Worm (Caenorhabditis elegans) whole organism, L3 larva: ENCODE results near the gene F40G9.12.

Experiments used
- R02D3.7 ChIP-seq: fragments of 150-350 bp; optimal IDR thresholded peaks from 2 replicates; lab custom pipeline; 2014; ENCODE audit warnings: missing biosample characterization, missing genetic modification characterization
- aly-2 ChIP-seq: fragments of 150-350 bp; optimal IDR thresholded peaks from 2 replicates; lab custom pipeline; 2014; ENCODE audit warnings: missing biosample characterization, missing genetic modification characterization
- ceh-28 ChIP-seq: fragments of 150-350 bp; optimal IDR thresholded peaks from 2 replicates; lab custom pipeline; 2014; ENCODE audit warnings: missing biosample characterization, missing genetic modification reagents, missing genetic modification characterization
- ceh-9 ChIP-seq: sonication (generic microtip); optimal IDR thresholded peaks from 2 replicates; lab custom pipeline; 2018; ENCODE audit warnings: missing biosample characterization, missing genetic modification characterization
- daf-12 ChIP-seq: fragments of 150-350 bp; optimal IDR thresholded peaks from 2 replicates; lab custom pipeline; 2014; ENCODE audit warnings: missing biosample characterization, missing genetic modification reagents, missing genetic modification characterization
- egl-27 ChIP-seq: sonication (generic microtip); optimal IDR thresholded peaks from 4 replicates; lab custom pipeline; 2017; ENCODE audit warnings: missing biosample characterization, missing genetic modification reagents, missing genetic modification characterization
- egl-5 ChIP-seq: fragments of 150-350 bp; optimal IDR thresholded peaks from 2 replicates; lab custom pipeline; 2017; ENCODE audit warnings: missing biosample characterization, missing genetic modification reagents, missing genetic modification characterization, inconsistent platforms
- elt-1 ChIP-seq: fragments of 150-350 bp; optimal IDR thresholded peaks from 2 replicates; lab custom pipeline; 2014; ENCODE audit warnings: missing biosample characterization, missing genetic modification characterization
- elt-2 ChIP-seq: sonication (generic microtip); optimal IDR thresholded peaks from 2 replicates; lab custom pipeline; 2016; ENCODE audit warnings: missing genetic modification reagents, mild to moderate bottlenecking, missing genetic modification characterization, missing compliant biosample characterization
- elt-3 ChIP-seq, 3 experiments: fragments of 150-350 bp in 1 of 3; sonication (generic microtip) in 2 of 3; optimal IDR thresholded peaks; 2 replicates in 2 of 3; 4 replicates in 1 of 3; lab custom pipeline; 2014 to 2017; ENCODE audit warnings: missing biosample characterization in 3 of 3, missing genetic modification characterization in 3 of 3
- fkh-10 ChIP-seq: sonication (generic microtip); optimal IDR thresholded peaks from 2 replicates; lab custom pipeline; 2017; ENCODE audit warnings: missing biosample characterization, missing genetic modification reagents, missing genetic modification characterization
- hmg-11 ChIP-seq: sonication (generic microtip); optimal IDR thresholded peaks from 2 replicates; lab custom pipeline; 2016; ENCODE audit warnings: missing genetic modification characterization, missing compliant biosample characterization
- jun-1 ChIP-seq: fragments of 150-350 bp; optimal IDR thresholded peaks from 2 replicates; lab custom pipeline; 2014; ENCODE audit warnings: missing biosample characterization, missing genetic modification reagents, missing genetic modification characterization
- lin-15B ChIP-seq: fragments of 150-350 bp; optimal IDR thresholded peaks from 2 replicates; lab custom pipeline; 2014; ENCODE audit warnings: missing biosample characterization, missing genetic modification characterization
- lin-39 ChIP-seq: fragments of 150-350 bp; optimal IDR thresholded peaks from 2 replicates; lab custom pipeline; 2018; ENCODE audit warnings: missing biosample characterization, missing genetic modification reagents, missing genetic modification characterization
- lsy-12 ChIP-seq: sonication (generic microtip); optimal IDR thresholded peaks from 2 replicates; lab custom pipeline; 2016; ENCODE audit warnings: mild to moderate bottlenecking, missing genetic modification characterization, missing compliant biosample characterization
- mdl-1 ChIP-seq: fragments of 150-350 bp; optimal IDR thresholded peaks from 2 replicates; lab custom pipeline; 2014; ENCODE audit warnings: missing biosample characterization, missing genetic modification characterization
- mml-1 ChIP-seq: fragments of 150-350 bp; sonication (generic microtip); optimal IDR thresholded peaks from 3 replicates; lab custom pipeline; 2014; ENCODE audit warnings: missing biosample characterization, missing genetic modification characterization
- nfya-1 ChIP-seq: sonication (generic microtip); optimal IDR thresholded peaks from 2 replicates; lab custom pipeline; 2017; ENCODE audit warnings: missing genetic modification characterization, mild to moderate bottlenecking, missing compliant biosample characterization, antibody characterized with exemption, moderate library complexity; ENCODE audit not compliant: insufficient read depth
- nhr-11 ChIP-seq: fragments of 150-350 bp; optimal IDR thresholded peaks from 2 replicates; lab custom pipeline; 2014; ENCODE audit warnings: missing biosample characterization, missing genetic modification characterization
- nhr-12 ChIP-seq: fragments of 150-350 bp; optimal IDR thresholded peaks from 2 replicates; lab custom pipeline; 2014; ENCODE audit warnings: missing biosample characterization, missing genetic modification characterization
- nhr-237 ChIP-seq: fragments of 150-350 bp; optimal IDR thresholded peaks from 2 replicates; lab custom pipeline; 2014; ENCODE audit warnings: missing biosample characterization, missing genetic modification characterization
- nhr-43 ChIP-seq: sonication (generic microtip); optimal IDR thresholded peaks from 2 replicates; lab custom pipeline; 2016; ENCODE audit warnings: mild to moderate bottlenecking, missing genetic modification characterization, missing compliant biosample characterization; ENCODE audit not compliant: poor library complexity, severe bottlenecking
- nhr-67 ChIP-seq: fragments of 150-350 bp; optimal IDR thresholded peaks from 2 replicates; lab custom pipeline; 2014; ENCODE audit warnings: missing biosample characterization, missing genetic modification characterization
- nhr-76 ChIP-seq: fragments of 150-350 bp; sonication (generic microtip); optimal IDR thresholded peaks from 5 replicates; lab custom pipeline; 2014; ENCODE audit warnings: missing biosample characterization, missing genetic modification characterization
- nhr-77 ChIP-seq: fragments of 150-350 bp; optimal IDR thresholded peaks from 2 replicates; lab custom pipeline; 2014; ENCODE audit warnings: missing biosample characterization, missing genetic modification characterization
- pha-4 ChIP-seq: fragments of 150-350 bp; optimal IDR thresholded peaks from 2 replicates; lab custom pipeline; 2014; ENCODE audit warnings: missing biosample characterization, missing genetic modification reagents, missing genetic modification characterization
- pqm-1 ChIP-seq: fragments of 150-350 bp; optimal IDR thresholded peaks from 2 replicates; lab custom pipeline; 2017; ENCODE audit warnings: missing biosample characterization, missing genetic modification characterization, inconsistent platforms
- skn-1 ChIP-seq: fragments of 150-350 bp; optimal IDR thresholded peaks from 2 replicates; lab custom pipeline; 2014; ENCODE audit warnings: missing biosample characterization, missing genetic modification characterization
- snpc-4 ChIP-seq: fragments of 150-350 bp; optimal IDR thresholded peaks from 2 replicates; lab custom pipeline; 2014; ENCODE audit warnings: missing biosample characterization, missing genetic modification characterization
- tbx-2 ChIP-seq: sonication (generic microtip); optimal IDR thresholded peaks from 2 replicates; lab custom pipeline; 2016; ENCODE audit warnings: mild to moderate bottlenecking, missing genetic modification characterization, missing compliant biosample characterization
- unc-62 ChIP-seq: fragments of 150-350 bp; sonication (generic microtip); optimal IDR thresholded peaks from 4 replicates; lab custom pipeline; 2014; ENCODE audit warnings: missing biosample characterization, missing genetic modification reagents, missing genetic modification characterization
- zag-1 ChIP-seq: fragments of 150-350 bp; optimal IDR thresholded peaks from 2 replicates; lab custom pipeline; 2014; ENCODE audit warnings: missing biosample characterization, missing genetic modification characterization
- ztf-11 ChIP-seq: fragments of 150-350 bp; optimal IDR thresholded peaks from 2 replicates; lab custom pipeline; 2014; ENCODE audit warnings: missing biosample characterization, missing genetic modification characterization
- ztf-4 ChIP-seq: fragments of 150-350 bp; optimal IDR thresholded peaks from 2 replicates; lab custom pipeline; 2014; ENCODE audit warnings: missing biosample characterization, missing genetic modification characterization

F40G9.12 gene

DNA sequence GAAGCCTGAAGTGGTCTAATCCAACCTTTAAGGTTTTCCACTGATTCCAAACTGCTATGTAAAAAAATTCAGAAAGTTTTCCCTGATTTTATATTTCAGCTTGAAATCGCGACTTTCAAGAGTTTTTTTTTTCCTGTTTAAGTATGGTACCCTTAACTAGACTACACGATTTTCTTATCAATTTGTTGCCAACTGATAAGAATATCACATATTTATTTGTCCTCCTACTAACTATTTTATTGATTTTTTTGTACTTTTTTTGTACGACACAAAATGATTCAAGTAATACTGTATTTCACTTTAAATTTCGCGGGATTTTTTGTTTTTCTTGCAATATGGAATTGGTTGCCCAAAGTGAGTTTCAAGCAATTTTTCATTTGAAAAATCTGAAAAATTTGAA, 11.4 kb downstream of the F40G9.12 start:
- TF ChIP-seq pqm-1 (tag; lab: Kevin White, UChicago) (peak; percentile 52), lin-15B (no peak), elt-2 (tag; lab: Kevin White, UChicago) (peak; percentile 66), ztf-4 (tag; lab: Kevin White, UChicago) (no peak), mml-1 (tag; lab: Kevin White, UChicago) (no peak), nhr-77 (tag; lab: Kevin White, UChicago) (no peak), nhr-11 (no peak)

DNA sequence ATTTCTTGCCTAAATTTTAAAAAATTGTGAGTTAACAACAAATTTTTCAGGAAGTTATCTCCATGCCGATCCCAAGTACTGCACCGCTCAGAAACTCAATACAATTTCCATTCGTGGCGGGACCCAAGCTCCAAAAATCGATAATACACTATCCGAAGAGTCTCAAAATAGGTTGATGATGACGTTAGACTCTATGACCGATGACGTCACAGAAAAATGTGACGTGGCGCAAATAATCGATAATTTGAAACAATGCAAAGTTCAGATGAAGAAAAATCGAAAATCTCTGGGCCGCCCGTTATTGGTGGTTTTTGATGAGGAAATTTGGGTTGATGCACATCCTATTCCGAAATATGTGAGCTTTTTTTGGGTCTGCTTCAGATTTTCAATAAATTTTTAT, 12.7 kb downstream of the F40G9.12 start:
- TF ChIP-seq ceh-28 (tag; lab: Kevin White, UChicago), result peak; percentile 49
- no peak for TF ChIP-seq aly-2

DNA sequence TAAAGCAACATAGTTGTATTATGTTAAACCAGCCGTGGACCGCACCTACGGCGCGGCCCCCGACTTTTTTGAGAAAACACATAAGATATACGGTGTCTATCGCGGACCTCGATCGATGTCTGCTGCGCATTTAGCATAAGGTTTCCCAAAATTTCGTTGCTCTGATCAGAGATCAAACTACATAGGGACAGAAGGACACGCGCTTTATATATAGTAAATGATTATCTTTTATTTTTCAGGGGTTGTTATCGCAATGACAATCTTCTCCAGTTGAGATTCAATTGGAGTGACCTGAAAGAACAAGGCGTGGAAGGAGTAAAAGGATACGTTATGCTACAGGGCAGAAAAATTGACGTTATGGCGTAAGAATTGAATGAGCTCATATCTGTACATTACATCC, 14.3 kb downstream of the F40G9.12 start:
- TF ChIP-seq elt-2 (tag; lab: Kevin White, UChicago), result peak; percentile 19

DNA sequence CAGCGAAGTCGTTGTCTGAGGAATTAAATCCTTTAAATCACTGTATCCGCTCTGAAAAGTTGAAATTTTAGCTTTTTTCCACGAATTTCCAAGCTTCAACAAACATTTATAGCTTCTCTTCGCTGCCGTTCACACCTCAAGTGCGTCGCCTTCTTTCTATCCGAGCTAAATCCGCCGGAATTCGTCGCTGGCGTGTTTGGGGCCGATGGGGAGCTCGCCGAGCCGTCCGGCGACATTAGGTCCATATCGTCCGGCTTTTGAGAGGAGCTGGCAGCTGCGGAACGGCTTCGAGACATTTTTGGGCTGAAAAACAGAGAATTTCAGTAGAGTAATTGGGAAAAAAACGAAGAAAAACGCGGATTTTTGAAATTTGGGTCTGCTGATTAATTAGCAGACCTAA, 16.2 kb downstream of the F40G9.12 start, which contains the start of gene mxl-2:
Gene mxl-2, minus strand, starts transcription at position 303 of the 400 bp plus-strand sequence.
- TF ChIP-seq elt-3 (tag; optimal IDR thresholded peaks at IDR 0.05; lab: Kevin White, UChicago) (no peak), nhr-67 (tag; lab: Kevin White, UChicago) (no peak), ztf-4 (tag; lab: Kevin White, UChicago) (no peak), tbx-2 (tag; lab: Kevin White, UChicago) (no peak), nhr-76 (tag; lab: Kevin White, UChicago) (no peak), hmg-11 (tag; lab: Kevin White, UChicago) (no peak), skn-1 (tag; lab: Kevin White, UChicago) (no peak), jun-1 (tag; lab: Kevin White, UChicago) (no peak), zag-1 (tag; lab: Kevin White, UChicago) (no peak), nhr-12 (no peak), nfya-1 (tag; lab: Kevin White, UChicago) (no peak), ceh-9 (no peak), mdl-1 (tag; lab: Kevin White, UChicago) (no peak), elt-1 (tag; lab: Kevin White, UChicago) (no peak), fkh-10 (GFP tag; lab: Kevin White, UChicago) (no peak)

DNA sequence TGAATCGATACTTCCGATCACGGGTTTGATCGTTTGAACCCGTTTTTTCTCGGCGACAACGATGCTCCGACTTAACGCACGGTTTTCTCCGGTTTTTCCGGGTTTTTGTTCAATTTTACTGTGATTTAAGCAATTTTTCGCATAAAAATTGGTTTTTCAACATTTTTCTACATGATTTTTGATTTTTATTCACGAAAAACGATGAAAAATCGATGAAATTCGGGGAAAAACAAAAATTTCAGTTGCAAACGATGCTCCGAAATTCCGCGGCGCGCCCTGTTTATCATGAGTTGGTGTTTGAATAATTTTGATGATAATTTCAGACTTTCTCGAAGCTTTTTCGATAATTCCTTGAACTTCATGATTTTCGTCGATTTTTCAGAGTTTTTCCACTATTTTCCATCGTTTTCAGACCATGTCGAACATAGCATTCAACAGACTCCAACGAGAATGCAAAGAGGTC, 16.8 kb downstream of the F40G9.12 start, which contains the start of gene ubc-20:
Gene ubc-20, plus strand, starts transcription at position 413 of the 463 bp plus-strand sequence.
- no peak for TF ChIP-seq ceh-9
- TF ChIP-seq lsy-12, result no peak
- no peak for TF ChIP-seq nhr-67 (tag; lab: Kevin White, UChicago)
- no peak for TF ChIP-seq mdl-1 (tag; lab: Kevin White, UChicago)
- no peak for TF ChIP-seq nhr-237 (tag; lab: Kevin White, UChicago)
- no peak for TF ChIP-seq nhr-76 (tag; lab: Kevin White, UChicago)
- peak; percentile 15 for TF ChIP-seq lin-15B
- TF ChIP-seq fkh-10 (GFP tag; lab: Kevin White, UChicago), result no peak
- TF ChIP-seq daf-12 (tag; lab: Kevin White, UChicago), result no peak
- TF ChIP-seq egl-27 (tag; lab: Kevin White, UChicago), result no peak
- TF ChIP-seq skn-1 (tag; lab: Kevin White, UChicago), result peak; percentile 14
- no peak for TF ChIP-seq ztf-4 (tag; lab: Kevin White, UChicago)
- TF ChIP-seq hmg-11 (tag; lab: Kevin White, UChicago), result peak; percentile 39
- peak; percentile 42 for TF ChIP-seq elt-2 (tag; lab: Kevin White, UChicago)
- peak; percentile 51 for TF ChIP-seq pha-4 (tag; lab: Kevin White, UChicago)
- no peak for TF ChIP-seq snpc-4 (tag; lab: Kevin White, UChicago)
- peak; percentile 29 for TF ChIP-seq nfya-1 (tag; lab: Kevin White, UChicago)
- TF ChIP-seq, all 47 proteins: peak for 6

DNA sequence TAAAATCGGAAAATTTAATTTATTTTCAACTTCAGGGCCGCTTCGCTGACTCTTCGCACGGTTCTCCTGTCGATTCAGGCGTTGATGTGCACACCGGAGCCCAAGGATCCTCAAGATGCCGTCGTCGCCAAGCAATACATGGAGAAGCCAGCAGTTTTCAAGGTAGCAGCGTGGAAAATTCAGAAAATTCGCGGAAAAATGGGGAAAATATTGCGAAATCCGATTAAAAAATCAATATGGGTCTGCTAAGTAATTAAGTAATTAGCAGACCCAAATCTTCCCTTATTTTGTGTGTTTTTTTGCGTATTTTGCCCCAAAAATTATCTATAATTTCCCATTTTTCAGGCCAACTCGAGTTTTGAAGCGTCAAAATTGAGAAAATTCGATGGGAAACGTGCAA, 17.6 kb downstream of the F40G9.12 start:
- TF ChIP-seq lin-15B, result no peak
- no peak for TF ChIP-seq snpc-4 (tag; lab: Kevin White, UChicago)
- TF ChIP-seq pqm-1 (tag; lab: Kevin White, UChicago), result no peak
- TF ChIP-seq ztf-11 (tag; lab: Kevin White, UChicago), result no peak
- no peak for TF ChIP-seq pha-4 (tag; lab: Kevin White, UChicago)
- TF ChIP-seq lin-39 (tag; lab: Kevin White, UChicago), result no peak
- TF ChIP-seq egl-27 (tag; lab: Kevin White, UChicago), result no peak
- no peak for TF ChIP-seq R02D3.7 (tag; lab: Kevin White, UChicago)
- no peak for TF ChIP-seq nhr-67 (tag; lab: Kevin White, UChicago)
- no peak for TF ChIP-seq nhr-43 (tag; lab: Kevin White, UChicago)
- TF ChIP-seq unc-62 (GFP tag; lab: Kevin White, UChicago), result no peak
- TF ChIP-seq mdl-1 (tag; lab: Kevin White, UChicago), result no peak
- TF ChIP-seq egl-5, result no peak
- no peak for TF ChIP-seq daf-12 (tag; lab: Kevin White, UChicago)
